Worm (Caenorhabditis elegans) whole organism, L1 larva: ENCODE results near the gene D2023.6.

Experiments used
- aly-2 ChIP-seq: fragments of 150-350 bp; optimal IDR thresholded peaks from 2 replicates; lab custom pipeline; 2014; ENCODE audit warnings: missing biosample characterization, missing genetic modification characterization
- nhr-77 ChIP-seq: fragments of 150-350 bp; optimal IDR thresholded peaks from 2 replicates; lab custom pipeline; 2014; ENCODE audit warnings: missing biosample characterization, missing genetic modification characterization
- pqm-1 ChIP-seq: sonication (generic microtip); optimal IDR thresholded peaks from 3 replicates; lab custom pipeline; 2017; ENCODE audit warnings: missing biosample characterization, missing genetic modification characterization

DNA sequence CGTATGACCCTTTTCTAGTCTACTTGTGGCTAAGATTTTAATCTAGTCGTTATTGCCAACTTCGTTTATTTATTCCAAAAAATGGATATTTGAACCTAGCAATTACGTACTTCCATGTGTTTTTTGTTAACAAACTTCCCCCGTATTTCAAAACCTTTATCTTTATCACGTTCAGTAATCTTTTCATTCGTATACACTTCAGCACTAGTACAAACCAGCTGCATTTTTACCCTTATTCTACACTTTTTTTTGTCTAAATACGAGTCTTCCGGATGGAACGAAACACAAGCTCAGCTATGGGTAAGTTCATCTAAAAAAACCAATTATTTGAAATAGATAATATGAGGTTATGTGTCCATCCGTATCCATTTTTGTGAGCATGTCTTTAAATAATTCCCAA lies 37.7 kb upstream of the D2023.6 start, which contains the start of gene D2023.1:
- TF ChIP-seq aly-2 (tag; lab: Kevin White, UChicago) (no peak), pqm-1 (tag; lab: Kevin White, UChicago) (no peak), nhr-77 (tag; lab: Kevin White, UChicago) (no peak)
